Worm (Caenorhabditis elegans): ENCODE measurements around the gene osm-8.

DNA sequence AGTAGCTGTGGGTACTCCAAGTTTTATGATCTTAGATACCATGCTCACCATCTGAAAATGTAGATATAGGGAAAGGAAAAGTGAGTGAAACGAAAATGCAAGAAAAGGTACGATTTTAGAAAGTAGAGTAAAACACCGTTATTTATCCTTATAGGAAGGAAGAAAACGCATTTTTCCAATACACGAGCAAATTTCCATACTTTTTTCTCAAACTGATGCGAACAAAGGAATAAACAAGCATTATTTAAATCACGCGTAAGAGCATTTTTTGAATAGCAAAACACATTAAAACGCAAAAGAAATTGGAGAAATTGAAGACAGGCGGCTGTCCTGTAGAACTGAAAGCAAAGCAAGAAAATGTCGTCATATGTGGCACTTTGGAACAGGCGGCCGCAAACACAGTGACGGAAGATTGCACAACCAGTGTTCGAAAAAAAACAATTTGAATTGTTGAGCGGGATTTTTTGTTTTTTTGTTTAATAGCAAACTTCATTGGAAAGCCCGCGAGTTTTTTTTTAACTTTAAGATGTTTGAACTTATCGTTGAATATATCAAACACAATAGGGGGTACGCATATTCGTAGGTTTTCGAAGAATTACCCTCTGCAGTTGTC lies 6.4 kb downstream of the osm-8 start, which contains the start of gene pgam-5:
- TF ChIP-seq dmd-4 (tag; optimal IDR thresholded peaks at IDR 0.05; ENCODE audit: borderline replicate concordance) (no peak), F13H6.1 (tag; optimal IDR thresholded peaks at IDR 0.05) (no peak), ttx-3 (tag; optimal IDR thresholded peaks at IDR 0.05) (no peak), pha-4 (tag; optimal IDR thresholded peaks at IDR 0.05) (no peak), ceh-18 (tag; optimal IDR thresholded peaks at IDR 0.05) (no peak)

All from whole organism, late embryonic.